Worm (Caenorhabditis elegans): ENCODE results near the gene C08G5.7.

- TF ChIP-seq sptf-1 (tag; optimal IDR thresholded peaks at IDR 0.05) (no peak), mep-1 (tag; optimal IDR thresholded peaks at IDR 0.05) (no peak), ztf-11 (tag; optimal IDR thresholded peaks at IDR 0.05) (no peak), unc-120 (tag; optimal IDR thresholded peaks at IDR 0.05; ENCODE audit: poor library complexity, severe bottlenecking) (no peak), elt-3 (tag; optimal IDR thresholded peaks at IDR 0.05) (no peak), mab-5 (tag; optimal IDR thresholded peaks at IDR 0.05) (no peak), lsy-2 (tag; optimal IDR thresholded peaks at IDR 0.05) (no peak), nhr-12 (tag; optimal IDR thresholded peaks at IDR 0.05) (no peak), unc-62 (GFP tag; optimal IDR thresholded peaks at IDR 0.05) (no peak), ces-1 (GFP tag; optimal IDR thresholded peaks at IDR 0.05) (no peak)
Measured at ce11 chrII:783532-783931, 18.4 kb upstream of the C08G5.7 start, which contains the start of gene Y39F10A.6.
